Worm (Caenorhabditis elegans): ENCODE data around the gene abcx-1.

The abcx-1 gene

ce11 chrII:6581236-6581635, 49.3 kb downstream of the abcx-1 start, which contains the start of gene C56C10.6:
Gene C56C10.6 (minus strand): TSS chrII:6581336.
- no peak for TF ChIP-seq nhr-129 (tag; optimal IDR thresholded peaks at IDR 0.05)
- no peak for TF ChIP-seq nhr-21 (tag; optimal IDR thresholded peaks at IDR 0.05)
- no peak for TF ChIP-seq sma-3 (GFP tag; optimal IDR thresholded peaks at IDR 0.05)
- no peak for TF ChIP-seq peb-1 (tag; optimal IDR thresholded peaks at IDR 0.05)
- no peak for TF ChIP-seq nhr-77 (tag; optimal IDR thresholded peaks at IDR 0.05)
- TF ChIP-seq R02D3.7 (tag; optimal IDR thresholded peaks at IDR 0.05): no peak
- TF ChIP-seq unc-62 (GFP tag; optimal IDR thresholded peaks at IDR 0.05): no peak
- TF ChIP-seq ztf-11 (tag; optimal IDR thresholded peaks at IDR 0.05): no peak
- no peak for TF ChIP-seq elt-1 (tag; optimal IDR thresholded peaks at IDR 0.05)

- TF ChIP-seq ztf-4 (tag; optimal IDR thresholded peaks at IDR 0.05) (no peak), Y55F3AM.14 (GFP tag; optimal IDR thresholded peaks at IDR 0.05) (no peak), zag-1 (tag; optimal IDR thresholded peaks at IDR 0.05) (no peak), nhr-6 (tag; optimal IDR thresholded peaks at IDR 0.05) (no peak), lsy-2 (tag; optimal IDR thresholded peaks at IDR 0.05) (no peak), blmp-1 (tag; optimal IDR thresholded peaks at IDR 0.05; ENCODE audit: insufficient read depth) (no peak), ztf-1 (GFP tag; conservative IDR thresholded peaks at IDR 0.05) (no peak), ceh-82 (tag; optimal IDR thresholded peaks at IDR 0.05) (no peak), skn-1 (tag; optimal IDR thresholded peaks at IDR 0.05) (no peak), nhr-25 (tag; optimal IDR thresholded peaks at IDR 0.05) (no peak), R02D3.7 (tag; optimal IDR thresholded peaks at IDR 0.05) (no peak), fos-1 (tag; optimal IDR thresholded peaks at IDR 0.05) (no peak), egl-27 (tag; optimal IDR thresholded peaks at IDR 0.05) (no peak), snpc-4 (tag; optimal IDR thresholded peaks at IDR 0.05) (no peak), gmeb-1 (tag; optimal IDR thresholded peaks at IDR 0.05) (no peak)
These were observed 50.8 kb downstream of the abcx-1 start, which contains the start of gene C56C10.4 for ce11 chrII:6582758-6583157. Gene C56C10.4 (plus strand): TSS chrII:6583058.

All from whole organism, L2 larva.